Fruit fly (Drosophila melanogaster) whole organism, embryonic: ENCODE results near the gene CG33235.

Source experiments
- CG10431 ChIP-seq: fragments of 200-800 bp; sonication (Bioruptor generic); optimal IDR thresholded peaks from 3 replicates; lab custom pipeline; 2018; ENCODE audit warnings: missing biosample characterization, mild to moderate bottlenecking, missing genetic modification characterization
- CG10543 ChIP-seq: fragments of 200-800 bp; sonication (Bioruptor generic); optimal IDR thresholded peaks from 3 replicates; lab custom pipeline; 2017; ENCODE audit warnings: missing biosample characterization, mild to moderate bottlenecking, missing genetic modification characterization, moderate library complexity
- CG11696 ChIP-seq: fragments of 200-800 bp; sonication (Bioruptor generic); IDR thresholded peaks from 2 replicates; pipeline ENCODE4 v1.3.6; 2022; ENCODE audit warnings: missing biosample characterization, missing genetic modification characterization
- CG12769 ChIP-seq: fragments of 200-800 bp; sonication (Bioruptor generic); optimal IDR thresholded peaks from 2 replicates; lab custom pipeline; 2019; ENCODE audit warnings: missing biosample characterization, mild to moderate bottlenecking, missing genetic modification characterization, moderate library complexity
- CG13894 ChIP-seq: fragments of 200-800 bp; sonication (Bioruptor generic); optimal IDR thresholded peaks from 3 replicates; lab custom pipeline; 2018; ENCODE audit warnings: missing biosample characterization, mild to moderate bottlenecking, missing genetic modification characterization, moderate library complexity
- CG14441 ChIP-seq: fragments of 200-800 bp; sonication (Bioruptor generic); IDR thresholded peaks from 2 replicates; pipeline ENCODE4 v1.3.6; 2022; ENCODE audit warnings: missing biosample characterization, missing genetic modification characterization
- CG15011 ChIP-seq: fragments of 200-800 bp; sonication (Bioruptor generic); optimal IDR thresholded peaks from 3 replicates; lab custom pipeline; 2018; ENCODE audit warnings: missing biosample characterization, mild to moderate bottlenecking, missing genetic modification characterization
- CG2199 ChIP-seq: fragments of 200-800 bp; sonication (Bioruptor generic); IDR thresholded peaks from 3 replicates; pipeline ENCODE4 v1.3.6; 2022; ENCODE audit warnings: missing biosample characterization, missing genetic modification characterization
- CG2712 ChIP-seq: fragments of 200-800 bp; optimal IDR thresholded peaks from 3 replicates; lab custom pipeline; 2019; ENCODE audit warnings: missing biosample characterization, mild to moderate bottlenecking, missing genetic modification characterization, moderate library complexity
- CG30020 ChIP-seq: fragments of 200-800 bp; optimal IDR thresholded peaks from 2 replicates; lab custom pipeline; 2019; ENCODE audit warnings: missing biosample characterization, mild to moderate bottlenecking, missing genetic modification characterization, moderate library complexity
- CG31224 ChIP-seq: fragments of 200-800 bp; sonication (Bioruptor generic); IDR thresholded peaks from 2 replicates; pipeline ENCODE4 v1.3.6; 2022; ENCODE audit warnings: missing biosample characterization, missing genetic modification characterization
- CG34376 ChIP-seq: fragments of 200-800 bp; sonication (Bioruptor generic); optimal IDR thresholded peaks from 2 replicates; lab custom pipeline; 2018; ENCODE audit warnings: missing biosample characterization, mild to moderate bottlenecking, missing genetic modification characterization
- CG4360 ChIP-seq: fragments of 200-800 bp; sonication (Bioruptor generic); IDR thresholded peaks from 2 replicates; pipeline ENCODE4 v1.3.6; 2022; ENCODE audit warnings: missing biosample characterization, missing genetic modification characterization
- CG5180 ChIP-seq: fragments of 200-800 bp; sonication (Bioruptor generic); optimal IDR thresholded peaks from 3 replicates; lab custom pipeline; 2017; ENCODE audit warnings: missing biosample characterization, missing genetic modification characterization, mild to moderate bottlenecking, moderate library complexity, missing genetic modification reagents
- CG5953 ChIP-seq: fragments of 200-800 bp; sonication (Bioruptor generic); IDR thresholded peaks from 2 replicates; pipeline ENCODE4 v1.3.6; 2022; ENCODE audit warnings: missing biosample characterization, missing genetic modification characterization
- CG6272 ChIP-seq: fragments of 200-800 bp; sonication (Bioruptor generic); IDR thresholded peaks from 2 replicates; pipeline ENCODE4 v1.3.6; 2022; ENCODE audit warnings: missing biosample characterization, missing genetic modification characterization
- CG6791 ChIP-seq: fragments of 200-800 bp; sonication (Bioruptor generic); IDR thresholded peaks from 3 replicates; pipeline ENCODE4 v1.3.6; 2022; ENCODE audit warnings: missing biosample characterization, missing genetic modification characterization; ENCODE audit not compliant: partially characterized antibody
- CG8089 ChIP-seq: fragments of 200-800 bp; sonication (Bioruptor generic); optimal IDR thresholded peaks from 3 replicates; lab custom pipeline; 2016; ENCODE audit warnings: missing biosample characterization, missing genetic modification characterization
- CG8944 ChIP-seq: fragments of 200-800 bp; sonication (Bioruptor generic); optimal IDR thresholded peaks from 3 replicates; lab custom pipeline; 2016; ENCODE audit warnings: missing biosample characterization, missing genetic modification characterization
- Dll ChIP-seq: fragments of 200-800 bp; sonication (Bioruptor generic); IDR thresholded peaks from 4 replicates; pipeline ENCODE4 v1.3.6; 2022; ENCODE audit warnings: missing biosample characterization, missing genetic modification characterization; ENCODE audit not compliant: partially characterized antibody
- MESR4 ChIP-seq: fragments of 200-800 bp; sonication (Bioruptor generic); optimal IDR thresholded peaks from 2 replicates; lab custom pipeline; 2018; ENCODE audit warnings: missing biosample characterization, mild to moderate bottlenecking, missing genetic modification characterization, moderate library complexity
- NK7.1 ChIP-seq: fragments of 200-800 bp; sonication (Bioruptor generic); optimal IDR thresholded peaks from 3 replicates; lab custom pipeline; 2016; ENCODE audit warnings: missing biosample characterization, missing genetic modification characterization
- Pdp1 ChIP-seq, 2 experiments: fragments of 200-800 bp; sonication (Bioruptor generic); optimal IDR thresholded peaks; 3 replicates each; lab custom pipeline; 2016; ENCODE audit warnings: missing biosample characterization in 2 of 2, missing genetic modification characterization in 2 of 2, mild to moderate bottlenecking in 1 of 2, moderate library complexity in 1 of 2
- abd-A ChIP-seq: fragments of 200-800 bp; sonication (Bioruptor generic); optimal IDR thresholded peaks from 3 replicates; lab custom pipeline; 2019; ENCODE audit warnings: missing biosample characterization, mild to moderate bottlenecking, missing genetic modification characterization, moderate library complexity
- ash1 ChIP-seq: fragments of 200-800 bp; sonication (Bioruptor generic); optimal IDR thresholded peaks from 2 replicates; lab custom pipeline; 2018; ENCODE audit warnings: missing biosample characterization, mild to moderate bottlenecking, missing genetic modification characterization
- bcd ChIP-seq: fragments of 200-800 bp; sonication (Bioruptor generic); optimal IDR thresholded peaks from 2 replicates; lab custom pipeline; 2017; ENCODE audit warnings: missing biosample characterization, mild to moderate bottlenecking, missing genetic modification characterization
- bowl ChIP-seq: fragments of 200-800 bp; sonication (Bioruptor generic); IDR thresholded peaks from 2 replicates; pipeline ENCODE4 v1.3.6; 2022; ENCODE audit warnings: missing biosample characterization, missing genetic modification characterization
- chinmo ChIP-seq: fragments of 200-800 bp; sonication (Bioruptor generic); IDR thresholded peaks from 4 replicates; pipeline ENCODE4 v1.3.6; 2022; ENCODE audit warnings: missing biosample characterization, missing genetic modification characterization; ENCODE audit not compliant: partially characterized antibody
- chn ChIP-seq: fragments of 200-800 bp; sonication (Bioruptor generic); optimal IDR thresholded peaks from 2 replicates; lab custom pipeline; 2016; ENCODE audit warnings: missing biosample characterization, missing genetic modification characterization
- ci ChIP-seq: fragments of 200-800 bp; sonication (Bioruptor generic); IDR thresholded peaks from 3 replicates; pipeline ENCODE4 v1.3.6; 2022; ENCODE audit warnings: missing biosample characterization, missing genetic modification characterization
- crol ChIP-seq: fragments of 200-800 bp; sonication (Bioruptor generic); IDR thresholded peaks from 2 replicates; pipeline ENCODE4 v1.3.6; 2022; ENCODE audit warnings: missing biosample characterization, missing genetic modification characterization
- cwo ChIP-seq: fragments of 200-800 bp; sonication (Bioruptor generic); optimal IDR thresholded peaks from 3 replicates; lab custom pipeline; 2017; ENCODE audit warnings: missing biosample characterization, missing genetic modification characterization, mild to moderate bottlenecking, moderate library complexity, missing genetic modification reagents
- dan ChIP-seq: fragments of 200-800 bp; sonication (Bioruptor generic); IDR thresholded peaks from 2 replicates; pipeline ENCODE4 v1.3.6; 2022; ENCODE audit warnings: missing biosample characterization, missing genetic modification characterization
- dati ChIP-seq: fragments of 200-800 bp; sonication (Bioruptor generic); IDR thresholded peaks from 2 replicates; pipeline ENCODE4 v1.3.6; 2022; ENCODE audit warnings: missing biosample characterization, missing genetic modification characterization
- eve ChIP-seq, 2 experiments: fragments of >200 bp; optimal IDR thresholded peaks; 2 replicates each; lab custom pipeline; 2017; ENCODE audit warnings: missing biosample characterization in 2 of 2, missing genetic modification characterization in 2 of 2
- fd3F ChIP-seq: fragments of 200-800 bp; sonication (Bioruptor generic); optimal IDR thresholded peaks from 2 replicates; lab custom pipeline; 2018; ENCODE audit warnings: missing biosample characterization, mild to moderate bottlenecking, missing genetic modification characterization, moderate library complexity
- grn ChIP-seq: fragments of 200-800 bp; sonication (Bioruptor generic); optimal IDR thresholded peaks from 3 replicates; lab custom pipeline; 2017; ENCODE audit warnings: missing biosample characterization, missing genetic modification characterization
- lbe ChIP-seq: fragments of 200-800 bp; sonication (Bioruptor generic); optimal IDR thresholded peaks from 2 replicates; lab custom pipeline; 2016; ENCODE audit warnings: missing biosample characterization, mild to moderate bottlenecking, missing genetic modification characterization
- maf-S ChIP-seq: fragments of 200-800 bp; sonication (Bioruptor generic); optimal IDR thresholded peaks from 2 replicates; lab custom pipeline; 2016; ENCODE audit warnings: missing biosample characterization, missing genetic modification characterization
- mirr ChIP-seq: fragments of 200-800 bp; sonication (Bioruptor generic); optimal IDR thresholded peaks from 3 replicates; lab custom pipeline; 2018; ENCODE audit warnings: missing biosample characterization, mild to moderate bottlenecking, missing genetic modification characterization
- mld ChIP-seq: fragments of 200-800 bp; sonication (Bioruptor generic); IDR thresholded peaks from 3 replicates; pipeline ENCODE4 v1.3.6; 2022; ENCODE audit warnings: missing biosample characterization, missing genetic modification characterization; ENCODE audit not compliant: partially characterized antibody
- oc ChIP-seq: fragments of 200-800 bp; sonication (Bioruptor generic); optimal IDR thresholded peaks from 2 replicates; lab custom pipeline; 2018; ENCODE audit warnings: missing biosample characterization, mild to moderate bottlenecking, missing genetic modification characterization, moderate library complexity
- sd ChIP-seq: fragments of 200-800 bp; sonication (Bioruptor generic); optimal IDR thresholded peaks from 3 replicates; lab custom pipeline; 2018; ENCODE audit warnings: missing biosample characterization, mild to moderate bottlenecking, missing genetic modification characterization, moderate library complexity
- sug ChIP-seq: fragments of 200-800 bp; optimal IDR thresholded peaks from 2 replicates; lab custom pipeline; 2019; ENCODE audit warnings: missing biosample characterization, mild to moderate bottlenecking, missing genetic modification characterization, moderate library complexity
- twi ChIP-seq: fragments of 200-800 bp; optimal IDR thresholded peaks from 2 replicates; lab custom pipeline; 2019; ENCODE audit warnings: missing biosample characterization, mild to moderate bottlenecking, missing genetic modification characterization, moderate library complexity
- vnd ChIP-seq: fragments of 200-800 bp; sonication (Bioruptor generic); IDR thresholded peaks from 3 replicates; pipeline ENCODE4 v1.3.6; 2022; ENCODE audit warnings: missing biosample characterization, missing genetic modification characterization; ENCODE audit not compliant: partially characterized antibody
- zfh1 ChIP-seq: fragments of 200-800 bp; sonication (Bioruptor generic); IDR thresholded peaks from 3 replicates; pipeline ENCODE4 v1.3.6; 2022; ENCODE audit warnings: missing biosample characterization, missing genetic modification characterization

CG33235 gene

dm6 chrX:11498143-11498542, 6.8 kb upstream of the CG33235 start (continued):
- TF ChIP-seq abd-A (tag; lab: Kevin White, UChicago): peak; percentile 96
- TF ChIP-seq, all 482 proteins: peak for 10

dm6 chrX:11496257-11496656, 4.9 kb upstream of the CG33235 start:
- TF ChIP-seq CG31224 (no peak), lbe (GFP tag; lab: Kevin White, UChicago) (peak; percentile 14)

dm6 chrX:11495474-11495873, 4.1 kb upstream of the CG33235 start:
- TF ChIP-seq mirr (GFP tag; lab: Kevin White, UChicago) (peak; percentile 55), dan (GFP tag; lab: Robert Waterston, UW) (no peak), CG6272 (no peak), CG15011 (no peak), chinmo (GFP tag; lab: Robert Waterston, UW) (0 out of 4 replicates have a peak, but pooled peaks have one; percentile 45), cwo (GFP tag; lab: Kevin White, UChicago) (peak; percentile 12), Dll (GFP tag; lab: Robert Waterston, UW) (no peak), sug (peak; percentile 73), MESR4 (GFP tag; lab: Kevin White, UChicago) (no peak), CG2199 (peak; percentile 24; the same call in 1 of the 3 replicates), CG10543 (peak; percentile 4), crol (GFP tag; lab: Robert Waterston, UW) (peak; percentile 10; the same call in 1 of the 2 replicates), CG2712 (tag; lab: Kevin White, UChicago) (no peak), CG30020 (tag; lab: Kevin White, UChicago) (no peak), dati (no peak), bowl (GFP tag; lab: Robert Waterston, UW) (no peak), CG13894 (tag; lab: Kevin White, UChicago) (no peak), CG11696 (GFP tag; lab: Robert Waterston, UW) (no peak), NK7.1 (GFP tag; lab: Kevin White, UChicago) (no peak), sd (peak; percentile 58), oc (tag; lab: Kevin White, UChicago) (no peak), ci (no peak), vnd (GFP tag; lab: Robert Waterston, UW) (no peak), CG6791 (GFP tag; lab: Robert Waterston, UW) (no peak), CG5953 (no peak), maf-S (no peak), chn (GFP tag; lab: Kevin White, UChicago) (no peak), CG5180 (GFP tag; lab: Kevin White, UChicago) (no peak), CG8089 (GFP tag; lab: Kevin White, UChicago) (no peak), eve (GFP tag; optimal IDR thresholded peaks at IDR 0.05; lab: Kevin White, UChicago) (peak in 1 of 2 experiments; percentile 12), mld (GFP tag; lab: Robert Waterston, UW) (no peak), CG12769 (tag; lab: Kevin White, UChicago) (no peak), CG34376 (GFP tag; lab: Kevin White, UChicago) (peak; percentile 72), zfh1 (GFP tag; lab: Robert Waterston, UW) (no peak), grn (GFP tag; lab: Kevin White, UChicago) (peak; percentile 36), twi (no peak), bcd (no peak), Pdp1 (GFP tag; optimal IDR thresholded peaks at IDR 0.05; lab: Kevin White, UChicago) (peak in 1 of 2 experiments; percentile 69), fd3F (no peak), CG14441 (GFP tag; lab: Robert Waterston, UW) (0 out of 2 replicates have a peak, but pooled peaks have one; percentile 21), CG4360 (0 out of 2 replicates have a peak, but pooled peaks have one; percentile 17), CG10431 (GFP tag; lab: Kevin White, UChicago) (no peak), CG8944 (GFP tag; lab: Kevin White, UChicago) (no peak), ash1 (GFP tag; lab: Kevin White, UChicago) (no peak)
